Worm (Caenorhabditis elegans) whole organism, L1 larva: ENCODE results near the gene czw-1.
A peak's percentile ranks its signal among the peaks of the same experiment; 100 is the strongest.

Experiments
- C16A3.4 ChIP-seq: fragments of 150-350 bp; optimal IDR thresholded peaks from 2 replicates; lab custom pipeline; 2014; ENCODE audit warnings: missing biosample characterization, missing genetic modification characterization
- C34B4.2 ChIP-seq: sonication (generic microtip); optimal IDR thresholded peaks from 2 replicates; lab custom pipeline; 2017; ENCODE audit warnings: mild to moderate bottlenecking, missing genetic modification characterization, missing compliant biosample characterization
- F16B12.6 ChIP-seq: fragments of 150-350 bp; optimal IDR thresholded peaks from 2 replicates; lab custom pipeline; 2014; ENCODE audit warnings: missing biosample characterization, missing genetic modification characterization
- aha-1 ChIP-seq: fragments of 150-350 bp; optimal IDR thresholded peaks from 2 replicates; lab custom pipeline; 2014; ENCODE audit warnings: missing biosample characterization, missing genetic modification characterization
- ama-1 ChIP-seq: fragments of 150-350 bp; optimal IDR thresholded peaks from 2 replicates; lab custom pipeline; 2014
- blmp-1 ChIP-seq: fragments of 150-350 bp; optimal IDR thresholded peaks from 2 replicates; lab custom pipeline; 2014; ENCODE audit warnings: missing biosample characterization, missing genetic modification characterization
- ceh-82 ChIP-seq, 3 experiments: fragments of 150-350 bp in 1 of 3; sonication (generic microtip) in 2 of 3; optimal IDR thresholded peaks; 2 replicates each; lab custom pipeline; 2014 to 2017; ENCODE audit warnings: missing biosample characterization in 3 of 3, missing genetic modification characterization in 3 of 3
- ceh-90 ChIP-seq: sonication (generic microtip); optimal IDR thresholded peaks from 2 replicates; lab custom pipeline; 2016; ENCODE audit warnings: missing genetic modification characterization, missing compliant biosample characterization
- dpl-1 ChIP-seq, 3 experiments: fragments of 150-350 bp in 2 of 3; sonication (generic microtip) in 1 of 3; optimal IDR thresholded peaks; 2 replicates each; lab custom pipeline; 2014 to 2017; ENCODE audit warnings: missing biosample characterization in 3 of 3, missing genetic modification characterization in 3 of 3, missing genetic modification reagents in 3 of 3
- efl-1 ChIP-seq, 4 experiments: fragments of 150-350 bp; optimal IDR thresholded peaks in 3 of 4; peaks in 1 of 4; 1 replicate in 1 of 4; 2 replicates in 3 of 4; lab custom pipeline; 2014; ENCODE audit warnings: missing biosample characterization in 2 of 4, missing genetic modification characterization in 2 of 4, missing genetic modification reagents in 2 of 4
- elt-2 ChIP-seq: sonication (generic microtip); optimal IDR thresholded peaks from 2 replicates; lab custom pipeline; 2016; ENCODE audit warnings: missing genetic modification characterization, mild to moderate bottlenecking, inconsistent platforms, missing compliant biosample characterization, missing genetic modification reagents
- fkh-10 ChIP-seq: sonication (generic microtip); optimal IDR thresholded peaks from 2 replicates; lab custom pipeline; 2017; ENCODE audit warnings: missing biosample characterization, missing genetic modification reagents, missing genetic modification characterization
- fos-1 ChIP-seq: fragments of 150-350 bp; optimal IDR thresholded peaks from 2 replicates; lab custom pipeline; 2014; ENCODE audit warnings: missing biosample characterization, missing genetic modification characterization
- hlh-17 ChIP-seq: fragments of 200-800 bp; sonication (Bioruptor generic); optimal IDR thresholded peaks from 2 replicates; lab custom pipeline; 2018; ENCODE audit warnings: missing genetic modification characterization, mild to moderate bottlenecking, missing compliant biosample characterization, moderate library complexity, borderline replicate concordance
- hlh-4 ChIP-seq: sonication (generic microtip); optimal IDR thresholded peaks from 2 replicates; lab custom pipeline; 2016; ENCODE audit warnings: mild to moderate bottlenecking, missing genetic modification characterization, missing compliant biosample characterization
- irx-1 ChIP-seq: sonication (generic microtip); optimal IDR thresholded peaks from 2 replicates; lab custom pipeline; 2016; ENCODE audit warnings: missing genetic modification characterization, missing compliant biosample characterization
- jun-1 ChIP-seq: fragments of 150-350 bp; optimal IDR thresholded peaks from 2 replicates; lab custom pipeline; 2014; ENCODE audit warnings: missing biosample characterization, missing genetic modification reagents, missing genetic modification characterization
- lin-13 ChIP-seq: fragments of 150-350 bp; optimal IDR thresholded peaks from 2 replicates; lab custom pipeline; 2014; ENCODE audit warnings: missing biosample characterization, missing genetic modification reagents, missing genetic modification characterization
- lin-35 ChIP-seq, 2 experiments: fragments of 150-350 bp; optimal IDR thresholded peaks; 2 replicates each; lab custom pipeline; 2014; ENCODE audit warnings: missing biosample characterization in 2 of 2, missing genetic modification characterization in 2 of 2, missing genetic modification reagents in 2 of 2
- lsy-2 ChIP-seq, 2 experiments: fragments of 150-350 bp; optimal IDR thresholded peaks; 2 replicates each; lab custom pipeline; 2014; ENCODE audit warnings: missing biosample characterization in 2 of 2, missing genetic modification characterization in 2 of 2
- mdl-1 ChIP-seq, 2 experiments: fragments of 150-350 bp; optimal IDR thresholded peaks; 2 replicates each; lab custom pipeline; 2014 to 2017; ENCODE audit warnings: missing biosample characterization in 2 of 2, missing genetic modification characterization in 2 of 2, inconsistent platforms in 1 of 2
- mep-1 ChIP-seq: fragments of 150-350 bp; optimal IDR thresholded peaks from 2 replicates; lab custom pipeline; 2014; ENCODE audit warnings: missing biosample characterization, missing genetic modification characterization
- nhr-12 ChIP-seq: sonication (generic microtip); optimal IDR thresholded peaks from 2 replicates; lab custom pipeline; 2017; ENCODE audit warnings: missing biosample characterization, missing genetic modification characterization
- nhr-19 ChIP-seq: fragments of 200-800 bp; sonication (Bioruptor generic); conservative IDR thresholded peaks from 2 replicates; pipeline ENCODE4 v1.3.6; 2022; ENCODE audit warnings: missing genetic modification characterization, missing compliant biosample characterization
- nhr-20 ChIP-seq: sonication (generic microtip); optimal IDR thresholded peaks from 2 replicates; lab custom pipeline; 2016; ENCODE audit warnings: mild to moderate bottlenecking, missing genetic modification characterization, missing compliant biosample characterization
- nhr-237 ChIP-seq: fragments of 150-350 bp; optimal IDR thresholded peaks from 2 replicates; lab custom pipeline; 2014; ENCODE audit warnings: missing biosample characterization, missing genetic modification characterization
- nhr-28 ChIP-seq: fragments of 150-350 bp; optimal IDR thresholded peaks from 2 replicates; lab custom pipeline; 2014; ENCODE audit warnings: missing biosample characterization, missing genetic modification characterization
- nhr-47 ChIP-seq: sonication (generic microtip); optimal IDR thresholded peaks from 2 replicates; lab custom pipeline; 2016; ENCODE audit warnings: mild to moderate bottlenecking, missing genetic modification characterization, moderate library complexity, missing compliant biosample characterization
- nhr-71 ChIP-seq: sonication (generic microtip); optimal IDR thresholded peaks from 2 replicates; lab custom pipeline; 2016; ENCODE audit warnings: mild to moderate bottlenecking, missing genetic modification characterization, moderate library complexity, missing compliant biosample characterization
- nhr-76 ChIP-seq: sonication (generic microtip); optimal IDR thresholded peaks from 2 replicates; lab custom pipeline; 2017; ENCODE audit warnings: missing biosample characterization, missing genetic modification characterization
- nhr-84 ChIP-seq: sonication (generic microtip); optimal IDR thresholded peaks from 2 replicates; lab custom pipeline; 2017; ENCODE audit warnings: missing biosample characterization, missing genetic modification characterization
- nhr-85 ChIP-seq: sonication (generic microtip); peaks from one replicate; lab custom pipeline; 2016; ENCODE audit warnings: missing genetic modification characterization, inconsistent platforms, missing compliant biosample characterization
- nhr-90 ChIP-seq: sonication (generic microtip); optimal IDR thresholded peaks from 2 replicates; lab custom pipeline; 2016; ENCODE audit warnings: mild to moderate bottlenecking, missing genetic modification characterization, missing compliant biosample characterization; ENCODE audit not compliant: poor library complexity
- pax-3 ChIP-seq: fragments of 200-800 bp; sonication (Bioruptor generic); optimal IDR thresholded peaks from 2 replicates; lab custom pipeline; 2018; ENCODE audit warnings: mild to moderate bottlenecking, missing genetic modification characterization, moderate library complexity, missing compliant biosample characterization
- skn-1 ChIP-seq: fragments of 150-350 bp; optimal IDR thresholded peaks from 2 replicates; lab custom pipeline; 2014; ENCODE audit warnings: missing biosample characterization, missing genetic modification characterization
- snu-23 ChIP-seq: sonication (generic microtip); optimal IDR thresholded peaks from 2 replicates; lab custom pipeline; 2016; ENCODE audit warnings: missing genetic modification characterization, missing compliant biosample characterization
- sox-4 ChIP-seq: sonication (generic microtip); optimal IDR thresholded peaks from 2 replicates; lab custom pipeline; 2016; ENCODE audit warnings: missing genetic modification characterization, missing compliant biosample characterization
- tbx-2 ChIP-seq: sonication (generic microtip); optimal IDR thresholded peaks from 2 replicates; lab custom pipeline; 2016; ENCODE audit warnings: missing genetic modification characterization, missing compliant biosample characterization
- unc-130 ChIP-seq: fragments of 150-350 bp; optimal IDR thresholded peaks from 2 replicates; lab custom pipeline; 2017; ENCODE audit warnings: missing biosample characterization, missing genetic modification characterization, inconsistent platforms
- unc-86 ChIP-seq: sonication (generic microtip); optimal IDR thresholded peaks from 2 replicates; lab custom pipeline; 2016; ENCODE audit warnings: missing genetic modification characterization, missing compliant biosample characterization
- vab-15 ChIP-seq: sonication (generic microtip); optimal IDR thresholded peaks from 2 replicates; lab custom pipeline; 2017; ENCODE audit warnings: missing genotype, mild to moderate bottlenecking, missing genetic modification characterization, missing compliant biosample characterization
- xbp-1 ChIP-seq: sonication (generic microtip); optimal IDR thresholded peaks from 2 replicates; lab custom pipeline; 2016; ENCODE audit warnings: missing genetic modification characterization, missing compliant biosample characterization
- ztf-11 ChIP-seq, 2 experiments: sonication (generic microtip); optimal IDR thresholded peaks; 2 replicates each; lab custom pipeline; 2016 to 2017; ENCODE audit warnings: missing genetic modification characterization in 2 of 2, missing biosample characterization in 1 of 2, missing compliant biosample characterization in 1 of 2

Gene czw-1

DNA sequence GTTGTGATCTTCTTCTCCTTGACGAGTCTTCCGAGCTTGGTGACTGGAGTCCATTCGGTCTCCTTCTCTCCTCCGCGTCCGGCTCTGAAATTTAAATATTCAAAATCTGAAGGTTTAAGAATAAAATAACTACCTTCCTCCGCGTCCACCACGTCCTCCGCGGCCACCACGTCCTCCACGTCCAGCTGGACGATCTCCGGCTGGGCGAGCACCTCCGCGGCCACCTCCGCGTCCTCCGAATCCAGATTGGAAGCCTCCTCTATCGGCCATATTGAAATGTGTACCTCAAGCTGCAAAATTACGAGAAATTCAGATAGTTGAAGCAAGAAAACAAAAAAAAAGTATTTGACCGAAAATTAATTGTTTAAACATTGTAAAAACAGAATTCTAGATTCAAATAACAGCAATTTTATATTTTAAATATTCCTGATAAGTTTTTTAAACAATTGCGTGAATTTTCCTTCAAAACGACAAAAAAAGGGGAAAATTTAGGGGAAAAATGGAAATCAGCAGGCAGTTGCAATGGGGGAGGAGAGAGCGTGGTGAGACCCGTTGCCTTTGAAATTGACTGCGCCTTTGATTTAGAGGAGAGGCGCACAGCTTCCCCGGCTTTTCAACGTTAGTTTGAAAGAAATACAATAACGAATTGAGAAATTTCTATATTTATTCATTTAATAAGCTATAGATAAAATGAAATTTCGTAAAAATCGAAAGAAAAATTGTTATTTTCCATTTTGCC, 20.4 kb downstream of the czw-1 start, which contains the start of gene rps-2 (continued):
- TF ChIP-seq hlh-17 (GFP tag; lab: Kevin White, UChicago) (no peak), C16A3.4 (tag; lab: Kevin White, UChicago) (peak; percentile 33), aha-1 (no peak), elt-2 (tag; lab: Kevin White, UChicago) (no peak), sox-4 (tag; lab: Kevin White, UChicago) (no peak), nhr-47 (peak; percentile 8), nhr-28 (tag; lab: Kevin White, UChicago) (no peak), ama-1 (no peak), pax-3 (tag; lab: Kevin White, UChicago) (no peak), jun-1 (tag; lab: Kevin White, UChicago) (no peak), ceh-90 (no peak), blmp-1 (peak; percentile 48), nhr-85 (tag; lab: Kevin White, UChicago) (no peak), hlh-4 (tag; lab: Kevin White, UChicago) (no peak), nhr-90 (no peak)
- TF ChIP-seq, all 84 proteins: peak for 14

DNA sequence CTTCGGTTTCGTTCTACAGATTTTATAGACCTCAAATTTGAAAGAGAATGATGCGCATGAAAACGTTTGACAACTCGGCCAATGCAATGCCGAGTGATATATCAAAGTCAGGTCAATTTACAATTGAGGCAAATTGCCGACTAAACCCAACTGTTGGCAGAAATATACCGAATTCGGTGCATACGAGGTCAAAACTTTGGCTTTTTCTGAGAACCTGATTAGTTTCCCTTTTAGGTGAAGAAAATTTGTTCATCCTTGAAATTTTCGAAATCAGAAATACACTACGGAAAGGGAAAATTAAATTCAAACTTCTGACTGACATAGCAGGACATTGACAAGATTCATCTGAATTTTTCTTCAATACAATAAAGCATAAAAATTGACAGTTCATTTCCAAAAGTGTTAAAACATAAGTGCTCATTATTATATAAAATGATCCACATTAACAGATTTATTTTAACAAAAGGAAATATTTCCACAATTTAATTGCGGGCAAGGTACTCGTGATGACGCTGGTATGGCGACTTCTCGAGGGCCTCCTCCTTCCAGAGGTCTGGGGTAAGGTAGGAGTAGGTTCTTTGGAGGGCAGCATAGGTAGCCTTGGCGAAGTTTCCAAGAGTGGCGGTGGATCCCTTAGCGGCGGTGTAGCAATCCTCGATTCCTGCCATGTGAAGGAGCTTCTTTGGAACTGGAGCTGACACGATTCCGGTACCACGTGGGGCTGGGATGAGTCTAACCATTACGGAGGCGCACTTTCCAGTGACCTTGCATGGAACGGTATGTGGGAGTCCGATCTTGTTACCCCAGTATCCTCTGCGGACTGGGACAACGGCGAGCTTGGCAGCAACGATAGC, 21.4 kb downstream of the czw-1 start:
- no peak for TF ChIP-seq efl-1 (optimal IDR thresholded peaks at IDR 0.05; lab: Kevin White, UChicago)
- TF ChIP-seq efl-1 (GFP tag; optimal IDR thresholded peaks at IDR 0.05 in 1 of 2; lab: Kevin White, UChicago): peak in 1 of 2 experiments; percentile 84
- TF ChIP-seq nhr-85 (tag; lab: Kevin White, UChicago): peak; percentile 59
- no peak for TF ChIP-seq unc-86
- peak; percentile 16 for TF ChIP-seq nhr-71 (tag; lab: Kevin White, UChicago)
- TF ChIP-seq vab-15 (tag; lab: Kevin White, UChicago): no peak
- no peak for TF ChIP-seq C34B4.2 (tag; lab: Kevin White, UChicago)
- no peak for TF ChIP-seq nhr-12
- TF ChIP-seq nhr-20 (tag; lab: Kevin White, UChicago): no peak
- TF ChIP-seq lsy-2 (tag; optimal IDR thresholded peaks at IDR 0.05; lab: Kevin White, UChicago): peak; percentile 3 to 28
- no peak for TF ChIP-seq ceh-90
- TF ChIP-seq nhr-84 (tag; lab: Kevin White, UChicago): no peak

DNA sequence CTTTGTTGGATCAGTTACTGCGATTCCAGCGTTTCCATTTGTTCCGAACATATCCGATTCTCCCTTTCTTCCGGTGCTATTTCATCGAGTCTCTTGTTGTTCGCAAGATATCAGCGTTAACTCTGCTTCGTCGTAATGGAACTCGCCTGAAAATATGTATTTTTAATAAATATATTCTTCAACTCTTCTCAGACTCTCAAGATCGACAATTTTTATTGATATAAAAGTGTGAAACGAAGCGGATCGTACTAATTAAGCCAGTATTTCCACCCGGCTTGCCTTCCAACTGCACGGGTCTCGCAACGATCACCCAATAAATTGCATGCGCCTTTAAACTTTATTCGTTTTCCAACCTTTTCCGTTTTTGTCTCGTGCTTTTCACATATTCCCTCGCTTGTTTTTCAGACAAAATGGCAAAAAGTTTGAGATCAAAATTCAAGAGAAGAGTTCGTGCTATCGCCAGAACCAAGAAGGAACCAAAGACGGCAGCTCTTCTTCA, 22.6 kb downstream of the czw-1 start, which contains the start of the genes xpo-3 and C49H3.3:
Gene xpo-3 (minus strand): TSS at position 51 of the 499 bp plus-strand sequence.
Gene C49H3.3 (plus strand): TSS at position 369 of the 499 bp plus-strand sequence.
- TF ChIP-seq F16B12.6 (tag; lab: Kevin White, UChicago) (peak; percentile 29), lin-13 (GFP tag; lab: Kevin White, UChicago) (no peak), snu-23 (peak; percentile 34), dpl-1 (GFP tag; optimal IDR thresholded peaks at IDR 0.05; lab: Kevin White, UChicago) (peak; percentile 23 to 57 (median 24)), blmp-1 (peak; percentile 32), xbp-1 (tag; lab: Kevin White, UChicago) (peak; percentile 34), mep-1 (tag; lab: Kevin White, UChicago) (peak; percentile 63), sox-4 (tag; lab: Kevin White, UChicago) (no peak), nhr-20 (tag; lab: Kevin White, UChicago) (no peak), ztf-11 (tag; optimal IDR thresholded peaks at IDR 0.05; lab: Kevin White, UChicago) (no peak), mdl-1 (tag; optimal IDR thresholded peaks at IDR 0.05; lab: Kevin White, UChicago) (peak in 1 of 2 experiments; percentile 6), irx-1 (tag; lab: Kevin White, UChicago) (no peak), nhr-47 (peak; percentile 42), nhr-19 (GFP tag; lab: Robert Waterston, UW) (no peak), fos-1 (no peak), unc-130 (tag; lab: Kevin White, UChicago) (peak; percentile 9), nhr-71 (tag; lab: Kevin White, UChicago) (peak; percentile 38), nhr-76 (tag; lab: Kevin White, UChicago) (no peak), skn-1 (tag; lab: Kevin White, UChicago) (peak; percentile 2), efl-1 (optimal IDR thresholded peaks at IDR 0.05; lab: Kevin White, UChicago) (peak; percentile 51 to 58), efl-1 (GFP tag; optimal IDR thresholded peaks at IDR 0.05 in 1 of 2; lab: Kevin White, UChicago) (peak in 1 of 2 experiments; percentile 48), ceh-82 (tag; optimal IDR thresholded peaks at IDR 0.05; lab: Kevin White, UChicago) (peak in 1 of 3 experiments; percentile 11), nhr-237 (tag; lab: Kevin White, UChicago) (no peak), vab-15 (tag; lab: Kevin White, UChicago) (peak; percentile 54), lin-35 (GFP tag; optimal IDR thresholded peaks at IDR 0.05; lab: Kevin White, UChicago) (peak; percentile 44 to 74), nhr-85 (tag; lab: Kevin White, UChicago) (no peak), fkh-10 (GFP tag; lab: Kevin White, UChicago) (peak; percentile 13), tbx-2 (tag; lab: Kevin White, UChicago) (peak; percentile 14), lsy-2 (tag; optimal IDR thresholded peaks at IDR 0.05; lab: Kevin White, UChicago) (peak; percentile 47 to 70), C16A3.4 (tag; lab: Kevin White, UChicago) (peak; percentile 32), hlh-4 (tag; lab: Kevin White, UChicago) (no peak)
